Worm (Caenorhabditis elegans) whole organism, L3 larva: ENCODE data around the gene C06E4.1.

Experiments
- R02D3.7 ChIP-seq: fragments of 150-350 bp; optimal IDR thresholded peaks from 2 replicates; lab custom pipeline; 2014; ENCODE audit warnings: missing biosample characterization, missing genetic modification characterization
- aly-2 ChIP-seq: fragments of 150-350 bp; optimal IDR thresholded peaks from 2 replicates; lab custom pipeline; 2014; ENCODE audit warnings: missing biosample characterization, missing genetic modification characterization
- ama-1 ChIP-seq: fragments of 150-350 bp; optimal IDR thresholded peaks from 2 replicates; lab custom pipeline; 2018
- ceh-9 ChIP-seq: sonication (generic microtip); optimal IDR thresholded peaks from 2 replicates; lab custom pipeline; 2018; ENCODE audit warnings: missing biosample characterization, missing genetic modification characterization
- daf-12 ChIP-seq: fragments of 150-350 bp; optimal IDR thresholded peaks from 2 replicates; lab custom pipeline; 2014; ENCODE audit warnings: missing biosample characterization, missing genetic modification reagents, missing genetic modification characterization
- egl-27 ChIP-seq: sonication (generic microtip); optimal IDR thresholded peaks from 4 replicates; lab custom pipeline; 2017; ENCODE audit warnings: missing biosample characterization, missing genetic modification reagents, missing genetic modification characterization
- egl-5 ChIP-seq: fragments of 150-350 bp; optimal IDR thresholded peaks from 2 replicates; lab custom pipeline; 2017; ENCODE audit warnings: missing biosample characterization, missing genetic modification reagents, missing genetic modification characterization, inconsistent platforms
- elt-2 ChIP-seq: sonication (generic microtip); optimal IDR thresholded peaks from 2 replicates; lab custom pipeline; 2016; ENCODE audit warnings: missing genetic modification reagents, mild to moderate bottlenecking, missing genetic modification characterization, missing compliant biosample characterization
- elt-3 ChIP-seq, 3 experiments: fragments of 150-350 bp in 1 of 3; sonication (generic microtip) in 2 of 3; optimal IDR thresholded peaks; 2 replicates in 2 of 3; 4 replicates in 1 of 3; lab custom pipeline; 2014 to 2017; ENCODE audit warnings: missing biosample characterization in 3 of 3, missing genetic modification characterization in 3 of 3
- fkh-10 ChIP-seq: sonication (generic microtip); optimal IDR thresholded peaks from 2 replicates; lab custom pipeline; 2017; ENCODE audit warnings: missing biosample characterization, missing genetic modification reagents, missing genetic modification characterization
- jun-1 ChIP-seq: fragments of 150-350 bp; optimal IDR thresholded peaks from 2 replicates; lab custom pipeline; 2014; ENCODE audit warnings: missing biosample characterization, missing genetic modification reagents, missing genetic modification characterization
- lin-39 ChIP-seq: fragments of 150-350 bp; optimal IDR thresholded peaks from 2 replicates; lab custom pipeline; 2018; ENCODE audit warnings: missing biosample characterization, missing genetic modification reagents, missing genetic modification characterization
- lsy-12 ChIP-seq: sonication (generic microtip); optimal IDR thresholded peaks from 2 replicates; lab custom pipeline; 2016; ENCODE audit warnings: mild to moderate bottlenecking, missing genetic modification characterization, missing compliant biosample characterization
- mdl-1 ChIP-seq: fragments of 150-350 bp; optimal IDR thresholded peaks from 2 replicates; lab custom pipeline; 2014; ENCODE audit warnings: missing biosample characterization, missing genetic modification characterization
- mml-1 ChIP-seq: fragments of 150-350 bp; sonication (generic microtip); optimal IDR thresholded peaks from 3 replicates; lab custom pipeline; 2014; ENCODE audit warnings: missing biosample characterization, missing genetic modification characterization
- nfya-1 ChIP-seq: sonication (generic microtip); optimal IDR thresholded peaks from 2 replicates; lab custom pipeline; 2017; ENCODE audit warnings: missing genetic modification characterization, mild to moderate bottlenecking, missing compliant biosample characterization, antibody characterized with exemption, moderate library complexity; ENCODE audit not compliant: insufficient read depth
- nhr-12 ChIP-seq: fragments of 150-350 bp; optimal IDR thresholded peaks from 2 replicates; lab custom pipeline; 2014; ENCODE audit warnings: missing biosample characterization, missing genetic modification characterization
- nhr-237 ChIP-seq: fragments of 150-350 bp; optimal IDR thresholded peaks from 2 replicates; lab custom pipeline; 2014; ENCODE audit warnings: missing biosample characterization, missing genetic modification characterization
- nhr-25 ChIP-seq: sonication (generic microtip); optimal IDR thresholded peaks from 2 replicates; lab custom pipeline; 2017; ENCODE audit warnings: missing biosample characterization, missing genetic modification characterization
- nhr-28 ChIP-seq: fragments of 150-350 bp; optimal IDR thresholded peaks from 2 replicates; lab custom pipeline; 2014; ENCODE audit warnings: missing biosample characterization, missing genetic modification characterization
- nhr-67 ChIP-seq: fragments of 150-350 bp; optimal IDR thresholded peaks from 2 replicates; lab custom pipeline; 2014; ENCODE audit warnings: missing biosample characterization, missing genetic modification characterization
- nhr-76 ChIP-seq: fragments of 150-350 bp; sonication (generic microtip); optimal IDR thresholded peaks from 5 replicates; lab custom pipeline; 2014; ENCODE audit warnings: missing biosample characterization, missing genetic modification characterization
- nhr-77 ChIP-seq: fragments of 150-350 bp; optimal IDR thresholded peaks from 2 replicates; lab custom pipeline; 2014; ENCODE audit warnings: missing biosample characterization, missing genetic modification characterization
- pha-4 ChIP-seq: fragments of 150-350 bp; optimal IDR thresholded peaks from 2 replicates; lab custom pipeline; 2014; ENCODE audit warnings: missing biosample characterization, missing genetic modification reagents, missing genetic modification characterization
- pqm-1 ChIP-seq: fragments of 150-350 bp; optimal IDR thresholded peaks from 2 replicates; lab custom pipeline; 2017; ENCODE audit warnings: missing biosample characterization, missing genetic modification characterization, inconsistent platforms
- sea-2 ChIP-seq: fragments of 150-350 bp; sonication (generic microtip); optimal IDR thresholded peaks from 4 replicates; lab custom pipeline; 2014; ENCODE audit warnings: missing biosample characterization, missing genetic modification reagents, missing genetic modification characterization
- snpc-4 ChIP-seq: fragments of 150-350 bp; optimal IDR thresholded peaks from 2 replicates; lab custom pipeline; 2014; ENCODE audit warnings: missing biosample characterization, missing genetic modification characterization
- tbx-2 ChIP-seq: sonication (generic microtip); optimal IDR thresholded peaks from 2 replicates; lab custom pipeline; 2016; ENCODE audit warnings: mild to moderate bottlenecking, missing genetic modification characterization, missing compliant biosample characterization
- unc-39 ChIP-seq: sonication (generic microtip); optimal IDR thresholded peaks from 4 replicates; lab custom pipeline; 2017; ENCODE audit warnings: missing biosample characterization, missing genetic modification characterization
- unc-62 ChIP-seq: fragments of 150-350 bp; sonication (generic microtip); optimal IDR thresholded peaks from 4 replicates; lab custom pipeline; 2014; ENCODE audit warnings: missing biosample characterization, missing genetic modification reagents, missing genetic modification characterization
- zag-1 ChIP-seq: fragments of 150-350 bp; optimal IDR thresholded peaks from 2 replicates; lab custom pipeline; 2014; ENCODE audit warnings: missing biosample characterization, missing genetic modification characterization

The C06E4.1 gene

DNA sequence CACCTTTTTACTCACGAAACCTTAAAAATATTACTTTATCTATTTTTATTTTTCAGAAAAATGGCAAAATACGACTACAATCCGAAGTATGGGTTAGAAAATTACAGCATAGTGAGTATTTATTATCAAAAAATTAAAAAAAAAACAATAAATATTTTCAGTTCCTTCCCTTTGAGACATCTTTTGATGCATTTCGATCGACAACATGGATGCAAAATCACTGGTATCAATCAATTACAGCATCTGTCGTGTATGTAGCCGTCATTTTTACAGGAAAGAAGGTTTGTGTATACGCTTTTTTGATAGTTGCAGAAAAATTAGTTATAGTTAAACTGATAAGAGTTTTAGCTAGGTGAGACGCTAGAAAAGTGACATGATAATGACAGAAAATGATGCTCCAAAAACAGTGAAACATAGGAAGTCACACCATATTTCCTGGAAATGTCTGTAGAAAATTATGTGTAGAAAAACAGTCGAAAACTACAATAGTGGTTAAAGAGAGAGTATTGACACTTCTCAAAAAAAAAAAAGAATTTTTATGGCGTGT, 45.3 kb upstream of the C06E4.1 start, which contains the start of gene elo-3:
Gene elo-3 (plus strand): TSS at position 51 of the 547 bp plus-strand sequence.
- no peak for TF ChIP-seq tbx-2 (tag; lab: Kevin White, UChicago)
- peak; percentile 63 for TF ChIP-seq elt-2
- peak; percentile 9 for TF ChIP-seq pha-4 (tag; lab: Kevin White, UChicago)
- peak; percentile 51 for TF ChIP-seq pqm-1 (tag; lab: Kevin White, UChicago)
- no peak for TF ChIP-seq ceh-9 (tag; lab: Kevin White, UChicago)

DNA sequence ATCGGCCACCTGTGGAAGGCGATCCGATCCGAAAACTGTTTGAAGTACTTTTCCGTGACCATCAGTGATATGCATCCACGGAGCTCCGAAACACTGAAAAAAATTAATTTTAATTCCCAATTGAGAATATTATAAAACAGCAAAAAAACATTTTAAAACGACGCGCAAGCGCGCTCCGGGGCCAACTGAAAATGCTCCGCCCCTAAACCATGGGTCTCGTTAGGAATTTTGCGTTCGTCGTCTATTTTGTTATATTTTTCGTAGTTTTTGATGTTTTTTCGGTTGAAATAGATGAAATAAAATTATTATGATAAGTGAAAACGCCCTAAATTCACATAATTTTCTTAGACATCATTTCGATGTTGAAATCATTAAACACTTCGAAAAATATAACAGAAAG, 42.5 kb upstream of the C06E4.1 start:
- TF ChIP-seq unc-62 (GFP tag; lab: Kevin White, UChicago) (peak; percentile 48), lsy-12 (tag; lab: Kevin White, UChicago) (no peak)

ce11 chrIV:7242220-7242789, 40.8 kb upstream of the C06E4.1 start, which contains the start of gene gstk-2:
Gene gstk-2 (minus strand): TSS chrIV:7242270.
- no peak for TF ChIP-seq R02D3.7 (tag; lab: Kevin White, UChicago)
- TF ChIP-seq unc-39 (tag; lab: Kevin White, UChicago): no peak
- peak; percentile 45 for TF ChIP-seq nfya-1 (tag; lab: Kevin White, UChicago)
- TF ChIP-seq egl-5 (tag; lab: Kevin White, UChicago): peak; percentile 2
- peak; percentile 90 for TF ChIP-seq pha-4 (tag; lab: Kevin White, UChicago)
- peak; percentile 5 for TF ChIP-seq lin-39 (tag; lab: Kevin White, UChicago)
- TF ChIP-seq, all 47 proteins: peak for 4

- TF ChIP-seq nhr-77: no peak
- TF ChIP-seq elt-3 (tag; optimal IDR thresholded peaks at IDR 0.05; lab: Kevin White, UChicago): no peak
- TF ChIP-seq lsy-12 (tag; lab: Kevin White, UChicago): no peak
- TF ChIP-seq nhr-67: no peak
- TF ChIP-seq nhr-76 (tag; lab: Kevin White, UChicago): peak; percentile 88
- no peak for TF ChIP-seq mdl-1 (tag; lab: Kevin White, UChicago)
- TF ChIP-seq jun-1 (tag; lab: Kevin White, UChicago): no peak
- no peak for TF ChIP-seq sea-2 (GFP tag; lab: Kevin White, UChicago)
- TF ChIP-seq nfya-1 (tag; lab: Kevin White, UChicago): no peak
These were observed 39.1 kb upstream of the C06E4.1 start, which contains the start of gene afmd-1 for ce11 chrIV:7243913-7244312. Gene afmd-1 (plus strand): TSS chrIV:7244228.

DNA sequence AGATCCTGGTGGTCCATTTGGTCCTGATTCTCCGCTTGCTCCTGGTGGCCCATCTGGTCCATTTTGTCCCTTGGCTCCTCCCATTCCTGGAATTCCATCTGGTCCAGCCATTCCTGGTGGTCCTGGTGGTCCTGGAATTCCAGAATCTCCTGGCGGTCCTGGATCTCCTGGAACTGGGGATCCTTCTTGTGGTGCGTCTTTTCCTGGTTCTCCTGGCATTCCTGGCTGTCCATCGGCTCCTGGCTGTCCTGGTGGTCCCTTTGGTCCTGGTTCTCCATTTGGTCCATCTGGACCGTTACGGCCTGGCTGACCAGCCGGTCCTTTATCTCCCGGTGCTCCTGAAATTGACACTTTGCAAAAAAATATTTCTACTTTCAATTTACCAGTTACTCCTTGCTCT, 37.5 kb upstream of the C06E4.1 start:
- TF ChIP-seq egl-27 (tag; lab: Kevin White, UChicago): no peak
- TF ChIP-seq lin-39 (tag; lab: Kevin White, UChicago): no peak
- TF ChIP-seq nhr-28 (tag; lab: Kevin White, UChicago): no peak
- TF ChIP-seq nhr-76 (tag; lab: Kevin White, UChicago): no peak
- TF ChIP-seq nhr-25 (tag; lab: Kevin White, UChicago): no peak

DNA sequence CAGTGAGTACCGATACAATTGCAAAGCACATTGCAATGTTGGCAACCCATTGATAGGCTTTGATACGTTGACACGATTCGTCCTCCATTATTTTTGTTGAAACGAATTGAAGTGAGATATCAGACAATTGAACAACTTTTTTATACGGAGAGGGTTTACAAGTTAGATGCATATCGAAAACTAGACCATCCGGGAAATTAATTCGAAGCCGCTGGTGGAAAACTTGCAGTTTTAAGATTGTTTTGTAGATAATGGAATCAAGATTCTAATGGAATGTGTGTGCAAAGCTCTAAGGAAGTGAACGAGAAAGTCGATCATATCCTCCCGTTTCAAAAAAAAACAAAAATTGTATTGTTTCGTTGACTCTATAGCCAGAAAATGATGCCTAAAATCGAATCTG, 36.5 kb upstream of the C06E4.1 start, which contains the start of gene col-114:
Gene col-114 (minus strand): TSS at position 101 of the 400 bp plus-strand sequence.
- TF ChIP-seq nhr-12: no peak
- TF ChIP-seq zag-1 (tag; lab: Kevin White, UChicago): no peak
- TF ChIP-seq daf-12 (tag; lab: Kevin White, UChicago): no peak
- no peak for TF ChIP-seq aly-2
- no peak for TF ChIP-seq mml-1 (tag; lab: Kevin White, UChicago)
- no peak for TF ChIP-seq egl-27 (tag; lab: Kevin White, UChicago)
- TF ChIP-seq fkh-10 (GFP tag; lab: Kevin White, UChicago): no peak
- no peak for TF ChIP-seq ama-1 (lab: Kevin White, UChicago)
- no peak for TF ChIP-seq elt-3 (tag; optimal IDR thresholded peaks at IDR 0.05; lab: Kevin White, UChicago)
- no peak for TF ChIP-seq snpc-4 (tag; lab: Kevin White, UChicago)
- no peak for TF ChIP-seq nhr-67
- TF ChIP-seq nhr-237 (tag; lab: Kevin White, UChicago): no peak
